Fruit fly (Drosophila melanogaster) whole organism: ENCODE measurements around the gene Gga.

ENCODE experiments used
- CG8478 ChIP-seq: fragments of >200 bp; optimal IDR thresholded peaks from 2 replicates; lab custom pipeline; 2018; ENCODE audit warnings: inconsistent platforms
- Dll ChIP-seq: fragments of >200 bp; optimal IDR thresholded peaks from 2 replicates; lab custom pipeline; 2017
- EcR ChIP-seq, 2 experiments: fragments of >200 bp; optimal IDR thresholded peaks; 2 replicates each; lab custom pipeline; 2017; ENCODE audit warnings: missing biosample characterization in 2 of 2, missing genetic modification characterization in 2 of 2, missing genetic modification reagents in 2 of 2
- pan ChIP-seq: fragments of >200 bp; optimal IDR thresholded peaks from 2 replicates; lab custom pipeline; 2017
- psq ChIP-seq: fragments of >200 bp; optimal IDR thresholded peaks from 2 replicates; lab custom pipeline; 2017
- usp ChIP-seq: fragments of >200 bp; optimal IDR thresholded peaks from 2 replicates; lab custom pipeline; 2017; ENCODE audit warnings: missing biosample characterization, missing genetic modification characterization, mixed read lengths

- TF ChIP-seq pan (lab: Kevin White, UChicago) (no peak), CG8478 (lab: Kevin White, UChicago) (no peak), Dll (lab: Kevin White, UChicago) (no peak), EcR (GFP tag; optimal IDR thresholded peaks at IDR 0.05; lab: Kevin White, UChicago) (no peak), psq (no peak), usp (no peak)
Measured at dm6 chrX:9652006-9652405, 51.2 kb downstream of the Gga start.
